Worm (Caenorhabditis elegans) whole organism, L4 larva: ENCODE data around the gene F14F9.8.

Experiments
- D1046.2 ChIP-seq: fragments of 200-800 bp; sonication (Bioruptor generic); IDR thresholded peaks from 2 replicates; pipeline ENCODE4 v1.3.6; 2022; ENCODE audit warnings: missing genetic modification characterization, missing compliant biosample characterization
- F26F4.8 ChIP-seq: fragments of 200-800 bp; sonication (Bioruptor generic); conservative IDR thresholded peaks from 2 replicates; pipeline ENCODE4 v1.3.6; 2022; ENCODE audit warnings: missing genetic modification characterization, missing compliant biosample characterization
- F37D6.2 ChIP-seq: sonication (generic microtip); optimal IDR thresholded peaks from 2 replicates; lab custom pipeline; 2016; ENCODE audit warnings: mild to moderate bottlenecking, missing genetic modification characterization, missing compliant biosample characterization
- F49E8.2 ChIP-seq: sonication (generic microtip); optimal IDR thresholded peaks from 2 replicates; lab custom pipeline; 2016; ENCODE audit warnings: missing compliant biosample characterization, mild to moderate bottlenecking, missing genetic modification characterization, borderline replicate concordance
- T20F7.1 ChIP-seq: fragments of 200-800 bp; sonication (Bioruptor generic); optimal IDR thresholded peaks from 2 replicates; lab custom pipeline; 2018; ENCODE audit warnings: mild to moderate bottlenecking, missing genetic modification characterization, missing compliant biosample characterization
- T26A8.4 ChIP-seq: fragments of 200-800 bp; sonication (Bioruptor generic); IDR thresholded peaks from 2 replicates; pipeline ENCODE4 v1.3.6; 2022; ENCODE audit warnings: missing genetic modification characterization, missing compliant biosample characterization
- Y105C5A.15 ChIP-seq: fragments of 200-800 bp; sonication (Bioruptor generic); IDR thresholded peaks from 2 replicates; pipeline ENCODE4 v1.3.6; 2022; ENCODE audit warnings: missing genetic modification characterization, missing compliant biosample characterization
- Y48G9A.11 ChIP-seq: fragments of 200-800 bp; sonication (Bioruptor generic); IDR thresholded peaks from 2 replicates; pipeline ENCODE4 v1.3.6; 2022; ENCODE audit warnings: missing genetic modification reagents, missing genetic modification characterization, missing compliant biosample characterization
- ZK546.5 ChIP-seq, 2 experiments: sonication (generic microtip); optimal IDR thresholded peaks; 2 replicates each; lab custom pipeline; 2017; ENCODE audit warnings: missing biosample characterization in 2 of 2, missing genetic modification characterization in 2 of 2
- aha-1 ChIP-seq: fragments of 150-350 bp; peaks from one replicate; lab custom pipeline; 2014; ENCODE audit warnings: missing biosample characterization, missing genetic modification characterization
- aly-2 ChIP-seq: sonication (generic microtip); optimal IDR thresholded peaks from 2 replicates; lab custom pipeline; 2018; ENCODE audit warnings: missing biosample characterization, missing genetic modification characterization
- ama-1 ChIP-seq: fragments of 150-350 bp; optimal IDR thresholded peaks from 2 replicates; lab custom pipeline; 2014; ENCODE audit warnings: inconsistent platforms, mixed read lengths
- ceh-28 ChIP-seq: fragments of 150-350 bp; optimal IDR thresholded peaks from 2 replicates; lab custom pipeline; 2014; ENCODE audit warnings: missing biosample characterization, missing genetic modification reagents, missing genetic modification characterization
- ceh-32 ChIP-seq: sonication (generic microtip); optimal IDR thresholded peaks from 2 replicates; lab custom pipeline; 2016; ENCODE audit warnings: mild to moderate bottlenecking, missing genetic modification characterization, missing compliant biosample characterization; ENCODE audit not compliant: poor library complexity
- ctbp-1 ChIP-seq: fragments of 200-800 bp; sonication (Bioruptor generic); IDR thresholded peaks from 2 replicates; pipeline ENCODE4 v1.3.6; 2022; ENCODE audit warnings: missing genetic modification reagents, missing genetic modification characterization, missing compliant biosample characterization
- daf-16 ChIP-seq, 3 experiments: sonication (generic microtip); optimal IDR thresholded peaks; 2 replicates each; lab custom pipeline; 2016 to 2017; ENCODE audit warnings: missing genetic modification characterization in 3 of 3, missing genetic modification reagents in 3 of 3, mild to moderate bottlenecking in 2 of 3, missing compliant biosample characterization in 2 of 3, missing biosample characterization in 1 of 3, moderate library complexity in 1 of 3
- daf-19 ChIP-seq: fragments of 200-800 bp; sonication (Bioruptor generic); conservative IDR thresholded peaks from 2 replicates; pipeline ENCODE4 v1.3.6; 2022; ENCODE audit warnings: missing genetic modification characterization, missing compliant biosample characterization
- dmd-8 ChIP-seq: fragments of 200-800 bp; sonication (Bioruptor generic); IDR thresholded peaks from 2 replicates; pipeline ENCODE4 v1.3.6; 2022; ENCODE audit warnings: missing genetic modification characterization, missing compliant biosample characterization
- dmd-9 ChIP-seq: fragments of 200-800 bp; sonication (Bioruptor generic); IDR thresholded peaks from 2 replicates; pipeline ENCODE4 v1.3.6; 2022; ENCODE audit warnings: missing genetic modification reagents, missing genetic modification characterization, missing compliant biosample characterization
- dpl-1 ChIP-seq: fragments of 150-350 bp; optimal IDR thresholded peaks from 2 replicates; lab custom pipeline; 2014; ENCODE audit warnings: missing biosample characterization, missing genetic modification reagents, missing genetic modification characterization
- duxl-1 ChIP-seq: sonication (generic microtip); optimal IDR thresholded peaks from 2 replicates; lab custom pipeline; 2016; ENCODE audit warnings: mild to moderate bottlenecking, missing genetic modification characterization, moderate library complexity, missing compliant biosample characterization; ENCODE audit not compliant: poor library complexity
- dve-1 ChIP-seq: sonication (generic microtip); optimal IDR thresholded peaks from 2 replicates; lab custom pipeline; 2017; ENCODE audit warnings: antibody characterized with exemption, mild to moderate bottlenecking, missing genetic modification characterization, missing compliant biosample characterization; ENCODE audit not compliant: insufficient read depth
- egl-27 ChIP-seq: sonication (generic microtip); optimal IDR thresholded peaks from 3 replicates; lab custom pipeline; 2017; ENCODE audit warnings: missing biosample characterization, missing genetic modification reagents, missing genetic modification characterization
- egl-43 ChIP-seq: fragments of 200-800 bp; sonication (Bioruptor generic); IDR thresholded peaks from 2 replicates; pipeline ENCODE4 v1.3.6; 2022; ENCODE audit warnings: missing genetic modification reagents, missing genetic modification characterization, missing compliant biosample characterization
- hif-1 ChIP-seq, 2 experiments: sonication (generic microtip); optimal IDR thresholded peaks; 2 replicates each; lab custom pipeline; 2016 to 2017; ENCODE audit warnings: missing compliant biosample characterization in 2 of 2, missing genetic modification characterization in 2 of 2, missing genetic modification reagents in 2 of 2, missing genotype in 2 of 2, mild to moderate bottlenecking in 1 of 2
- hlh-11 ChIP-seq: fragments of 200-800 bp; sonication (Bioruptor generic); optimal IDR thresholded peaks from 2 replicates; lab custom pipeline; 2018; ENCODE audit warnings: mild to moderate bottlenecking, missing genetic modification characterization, missing compliant biosample characterization
- hmg-1.1 ChIP-seq: fragments of 200-800 bp; sonication (Bioruptor generic); IDR thresholded peaks from 2 replicates; pipeline ENCODE4 v1.3.6; 2022; ENCODE audit warnings: missing genetic modification reagents, missing genetic modification characterization, missing compliant biosample characterization
- lin-38 ChIP-seq: fragments of 200-800 bp; sonication (Bioruptor generic); IDR thresholded peaks from 2 replicates; pipeline ENCODE4 v1.3.6; 2022; ENCODE audit warnings: missing genetic modification reagents, missing genetic modification characterization, missing compliant biosample characterization
- lir-3 ChIP-seq: sonication (generic microtip); optimal IDR thresholded peaks from 2 replicates; lab custom pipeline; 2016; ENCODE audit warnings: mild to moderate bottlenecking, missing genetic modification characterization, missing compliant biosample characterization
- lsy-2 ChIP-seq, 2 experiments: fragments of 150-350 bp in 1 of 2; sonication (generic microtip) in 1 of 2; optimal IDR thresholded peaks; 2 replicates each; lab custom pipeline; 2014 to 2017; ENCODE audit warnings: missing biosample characterization in 2 of 2, missing genetic modification characterization in 2 of 2
- madf-5 ChIP-seq, 2 experiments: fragments of 200-800 bp; sonication (Bioruptor generic); IDR thresholded peaks; 2 replicates each; pipeline ENCODE4 v1.3.6; 2022; ENCODE audit warnings: missing compliant biosample characterization in 2 of 2, missing genetic modification characterization in 2 of 2
- mdl-1 ChIP-seq, 2 experiments: fragments of 150-350 bp in 1 of 2; sonication (generic microtip) in 1 of 2; optimal IDR thresholded peaks; 2 replicates each; lab custom pipeline; 2014 to 2017; ENCODE audit warnings: missing biosample characterization in 2 of 2, missing genetic modification characterization in 2 of 2
- mdt-29 ChIP-seq: fragments of 200-800 bp; sonication (Bioruptor generic); IDR thresholded peaks from 2 replicates; pipeline ENCODE4 v1.3.6; 2022; ENCODE audit warnings: missing genetic modification reagents, missing genetic modification characterization, missing compliant biosample characterization
- mep-1 ChIP-seq: fragments of 150-350 bp; sonication (generic microtip); optimal IDR thresholded peaks from 3 replicates; lab custom pipeline; 2014; ENCODE audit warnings: missing biosample characterization, missing genetic modification characterization
- mes-2 ChIP-seq: sonication (generic microtip); optimal IDR thresholded peaks from 2 replicates; lab custom pipeline; 2016; ENCODE audit warnings: missing genotype, mild to moderate bottlenecking, missing genetic modification characterization, missing compliant biosample characterization; ENCODE audit not compliant: poor library complexity, severe bottlenecking
- mxl-2 ChIP-seq: fragments of 200-800 bp; sonication (Bioruptor generic); conservative IDR thresholded peaks from 2 replicates; pipeline ENCODE4 v1.3.6; 2022; ENCODE audit warnings: missing genetic modification reagents, missing genetic modification characterization, missing compliant biosample characterization
- mxl-3 ChIP-seq: fragments of 200-800 bp; sonication (Bioruptor generic); optimal IDR thresholded peaks from 2 replicates; lab custom pipeline; 2018; ENCODE audit warnings: mild to moderate bottlenecking, missing genetic modification characterization, missing compliant biosample characterization
- nhr-102 ChIP-seq: sonication (generic microtip); optimal IDR thresholded peaks from 2 replicates; lab custom pipeline; 2016; ENCODE audit warnings: mild to moderate bottlenecking, missing genetic modification characterization, moderate library complexity, missing compliant biosample characterization
- nhr-11 ChIP-seq: fragments of 150-350 bp; optimal IDR thresholded peaks from 2 replicates; lab custom pipeline; 2014; ENCODE audit warnings: missing biosample characterization, missing genetic modification characterization
- nhr-111 ChIP-seq: fragments of 200-800 bp; sonication (Bioruptor generic); optimal IDR thresholded peaks from 2 replicates; lab custom pipeline; 2018; ENCODE audit warnings: mild to moderate bottlenecking, missing genetic modification characterization, missing compliant biosample characterization
- nhr-41 ChIP-seq: fragments of 200-800 bp; sonication (Bioruptor generic); IDR thresholded peaks from 2 replicates; pipeline ENCODE4 v1.3.6; 2022; ENCODE audit warnings: missing genetic modification reagents, missing genetic modification characterization, missing compliant biosample characterization
- nhr-42 ChIP-seq: fragments of 200-800 bp; sonication (Bioruptor generic); IDR thresholded peaks from 2 replicates; pipeline ENCODE4 v1.3.6; 2022; ENCODE audit warnings: missing genetic modification characterization, missing compliant biosample characterization
- nhr-48 ChIP-seq: sonication (generic microtip); optimal IDR thresholded peaks from 2 replicates; lab custom pipeline; 2016; ENCODE audit warnings: mild to moderate bottlenecking, missing genetic modification characterization, missing compliant biosample characterization
- nhr-77 ChIP-seq: fragments of 150-350 bp; optimal IDR thresholded peaks from 2 replicates; lab custom pipeline; 2014; ENCODE audit warnings: missing biosample characterization, missing genetic modification characterization
- pqm-1 ChIP-seq: sonication (generic microtip); optimal IDR thresholded peaks from 2 replicates; lab custom pipeline; 2017; ENCODE audit warnings: missing biosample characterization, missing genetic modification characterization
- rbr-2 ChIP-seq: sonication (generic microtip); optimal IDR thresholded peaks from 2 replicates; lab custom pipeline; 2016; ENCODE audit warnings: missing genotype, missing genetic modification characterization, missing compliant biosample characterization
- set-16 ChIP-seq: fragments of 200-800 bp; sonication (Bioruptor generic); IDR thresholded peaks from 2 replicates; pipeline ENCODE4 v1.3.6; 2022; ENCODE audit warnings: missing genetic modification reagents, missing genetic modification characterization, missing compliant biosample characterization
- spr-3 ChIP-seq: fragments of 200-800 bp; sonication (Bioruptor generic); optimal IDR thresholded peaks from 2 replicates; lab custom pipeline; 2018; ENCODE audit warnings: mild to moderate bottlenecking, missing genetic modification characterization, missing compliant biosample characterization
- vab-7 ChIP-seq: fragments of 200-800 bp; sonication (Bioruptor generic); IDR thresholded peaks from 2 replicates; pipeline ENCODE4 v1.3.6; 2022; ENCODE audit warnings: missing genetic modification reagents, missing genetic modification characterization, missing compliant biosample characterization
- zag-1 ChIP-seq: fragments of 150-350 bp; optimal IDR thresholded peaks from 2 replicates; lab custom pipeline; 2014; ENCODE audit warnings: missing biosample characterization, missing genetic modification characterization
- zip-2 ChIP-seq: fragments of 150-350 bp; optimal IDR thresholded peaks from 2 replicates; lab custom pipeline; 2014; ENCODE audit warnings: missing biosample characterization, missing genetic modification characterization

Gene F14F9.8

DNA sequence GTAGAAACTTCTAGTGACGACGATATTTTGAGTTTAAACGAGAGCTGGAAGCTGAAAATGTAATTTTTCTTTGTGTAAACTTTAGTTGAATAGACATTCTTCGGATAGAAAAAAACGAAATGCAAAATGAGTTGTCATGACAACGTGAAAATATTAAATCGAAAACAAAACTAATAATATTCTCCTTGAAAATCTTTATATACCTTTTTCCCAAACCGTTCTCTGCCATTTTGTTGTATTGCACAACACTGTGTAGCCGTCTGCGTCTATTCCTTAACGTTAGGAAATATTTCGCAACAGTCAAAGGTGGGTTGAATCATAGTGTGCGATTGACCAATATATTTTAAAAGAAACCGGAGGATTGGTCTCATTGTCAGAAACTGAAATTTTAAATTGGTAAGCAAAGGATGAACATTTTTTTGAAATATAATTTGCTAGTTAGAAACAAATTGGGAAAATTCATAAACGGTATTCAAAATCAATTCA lies 49.2 kb upstream of the F14F9.8 start, which contains the start of gene Y58A7A.3 (continued):
- TF ChIP-seq egl-43 (GFP tag; lab: Robert Waterston, UW) (no peak), ZK546.5 (tag; optimal IDR thresholded peaks at IDR 0.05; lab: Kevin White, UChicago) (no peak), hlh-11 (tag; lab: Kevin White, UChicago) (peak; percentile 56), F49E8.2 (no peak), aly-2 (no peak), mdt-29 (GFP tag; lab: Robert Waterston, UW) (no peak), nhr-11 (tag; lab: Kevin White, UChicago) (no peak), rbr-2 (tag; lab: Kevin White, UChicago) (no peak), aha-1 (peak; percentile 66), egl-27 (tag; lab: Kevin White, UChicago) (no peak), nhr-77 (tag; lab: Kevin White, UChicago) (peak; percentile 30), dmd-9 (GFP tag; lab: Robert Waterston, UW) (no peak), lir-3 (tag; lab: Kevin White, UChicago) (no peak), mxl-2 (GFP tag; lab: Robert Waterston, UW) (no peak), zip-2 (tag; lab: Kevin White, UChicago) (peak; percentile 100), T20F7.1 (GFP tag; lab: Kevin White, UChicago) (peak; percentile 61), madf-5 (GFP tag; IDR thresholded peaks at IDR 0.05; lab: Robert Waterston, UW) (no peak), ctbp-1 (GFP tag; lab: Robert Waterston, UW) (no peak), duxl-1 (tag; lab: Kevin White, UChicago) (no peak), dmd-8 (GFP tag; lab: Robert Waterston, UW) (no peak), Y48G9A.11 (GFP tag; lab: Robert Waterston, UW) (no peak), lsy-2 (tag; optimal IDR thresholded peaks at IDR 0.05; lab: Kevin White, UChicago) (peak in 1 of 2 experiments; percentile 68), spr-3 (GFP tag; lab: Kevin White, UChicago) (no peak), nhr-111 (GFP tag; lab: Kevin White, UChicago) (no peak), mxl-3 (GFP tag; lab: Kevin White, UChicago) (peak; percentile 32), mep-1 (peak; percentile 43), pqm-1 (tag; lab: Kevin White, UChicago) (peak; percentile 43), nhr-102 (tag; lab: Kevin White, UChicago) (peak; percentile 31), F37D6.2 (tag; lab: Kevin White, UChicago) (no peak), mes-2 (tag; lab: Kevin White, UChicago) (peak; percentile 54), ceh-28 (tag; lab: Kevin White, UChicago) (no peak), set-16 (GFP tag; lab: Robert Waterston, UW) (no peak), daf-19 (GFP tag; lab: Robert Waterston, UW) (no peak), F26F4.8 (GFP tag; lab: Robert Waterston, UW) (no peak), ceh-32 (tag; lab: Kevin White, UChicago) (no peak), dpl-1 (GFP tag; lab: Kevin White, UChicago) (peak; percentile 20), lin-38 (GFP tag; lab: Robert Waterston, UW) (no peak), Y105C5A.15 (GFP tag; lab: Robert Waterston, UW) (no peak), ama-1 (no peak), hmg-1.1 (GFP tag; lab: Robert Waterston, UW) (no peak), nhr-41 (GFP tag; lab: Robert Waterston, UW) (no peak), vab-7 (GFP tag; lab: Robert Waterston, UW) (no peak), zag-1 (tag; lab: Kevin White, UChicago) (no peak), mdl-1 (tag; optimal IDR thresholded peaks at IDR 0.05; lab: Kevin White, UChicago) (peak in 1 of 2 experiments; percentile 67), nhr-42 (no peak), D1046.2 (GFP tag; lab: Robert Waterston, UW) (no peak), T26A8.4 (GFP tag; lab: Robert Waterston, UW) (no peak), daf-16 (GFP tag; optimal IDR thresholded peaks at IDR 0.05; lab: Kevin White, UChicago) (no peak), daf-16 (tag; optimal IDR thresholded peaks at IDR 0.05; lab: Kevin White, UChicago) (peak; percentile 64), hif-1 (tag; optimal IDR thresholded peaks at IDR 0.05; lab: Kevin White, UChicago) (peak in 1 of 2 experiments; percentile 54), dve-1 (peak; percentile 57), nhr-48 (tag; lab: Kevin White, UChicago) (no peak)
